Worm (Caenorhabditis elegans) whole organism, L4 larva: ENCODE results near the gene F59A1.13.

ENCODE experiments used
- F37D6.2 ChIP-seq: sonication (generic microtip); optimal IDR thresholded peaks from 2 replicates; lab custom pipeline; 2016; ENCODE audit warnings: mild to moderate bottlenecking, missing genetic modification characterization, missing compliant biosample characterization
- F44E2.7 ChIP-seq: fragments of 200-800 bp; sonication (Bioruptor generic); IDR thresholded peaks from 2 replicates; pipeline ENCODE4 v2.1.2; 2022; ENCODE audit warnings: missing genetic modification characterization, missing compliant biosample characterization
- F49E8.2 ChIP-seq: sonication (generic microtip); optimal IDR thresholded peaks from 2 replicates; lab custom pipeline; 2016; ENCODE audit warnings: missing compliant biosample characterization, mild to moderate bottlenecking, missing genetic modification characterization, borderline replicate concordance
- T20F7.1 ChIP-seq: fragments of 200-800 bp; sonication (Bioruptor generic); optimal IDR thresholded peaks from 2 replicates; lab custom pipeline; 2018; ENCODE audit warnings: mild to moderate bottlenecking, missing genetic modification characterization, missing compliant biosample characterization
- Y105C5A.15 ChIP-seq: fragments of 200-800 bp; sonication (Bioruptor generic); IDR thresholded peaks from 2 replicates; pipeline ENCODE4 v1.3.6; 2022; ENCODE audit warnings: missing genetic modification characterization, missing compliant biosample characterization
- Y48G9A.11 ChIP-seq: fragments of 200-800 bp; sonication (Bioruptor generic); IDR thresholded peaks from 2 replicates; pipeline ENCODE4 v1.3.6; 2022; ENCODE audit warnings: missing genetic modification reagents, missing genetic modification characterization, missing compliant biosample characterization
- ZK546.5 ChIP-seq, 2 experiments: sonication (generic microtip); optimal IDR thresholded peaks; 2 replicates each; lab custom pipeline; 2017; ENCODE audit warnings: missing biosample characterization in 2 of 2, missing genetic modification characterization in 2 of 2
- aha-1 ChIP-seq: fragments of 150-350 bp; peaks from one replicate; lab custom pipeline; 2014; ENCODE audit warnings: missing biosample characterization, missing genetic modification characterization
- arid-1 ChIP-seq: fragments of 200-800 bp; sonication (Bioruptor generic); conservative IDR thresholded peaks from 2 replicates; pipeline ENCODE4 v1.3.6; 2022; ENCODE audit warnings: missing genetic modification reagents, missing genetic modification characterization, missing compliant biosample characterization
- attf-4 ChIP-seq: sonication (generic microtip); optimal IDR thresholded peaks from 3 replicates; lab custom pipeline; 2017; ENCODE audit warnings: missing biosample characterization, missing genetic modification characterization
- ceh-20 ChIP-seq: fragments of 200-800 bp; sonication (Bioruptor generic); IDR thresholded peaks from 2 replicates; pipeline ENCODE4 v1.3.6; 2022; ENCODE audit warnings: missing genetic modification reagents, missing genetic modification characterization, missing compliant biosample characterization
- cey-2 ChIP-seq: sonication (generic microtip); optimal IDR thresholded peaks from 3 replicates; lab custom pipeline; 2017; ENCODE audit warnings: missing genetic modification characterization, mild to moderate bottlenecking, missing compliant biosample characterization, antibody characterized with exemption, borderline replicate concordance; ENCODE audit not compliant: insufficient read depth
- daf-8 ChIP-seq: fragments of 200-800 bp; sonication (Bioruptor generic); IDR thresholded peaks from 2 replicates; pipeline ENCODE4 v1.3.6; 2022; ENCODE audit warnings: missing genetic modification characterization, missing compliant biosample characterization
- dmd-9 ChIP-seq: fragments of 200-800 bp; sonication (Bioruptor generic); IDR thresholded peaks from 2 replicates; pipeline ENCODE4 v1.3.6; 2022; ENCODE audit warnings: missing genetic modification reagents, missing genetic modification characterization, missing compliant biosample characterization
- dpl-1 ChIP-seq: fragments of 150-350 bp; optimal IDR thresholded peaks from 2 replicates; lab custom pipeline; 2014; ENCODE audit warnings: missing biosample characterization, missing genetic modification reagents, missing genetic modification characterization
- dve-1 ChIP-seq: sonication (generic microtip); optimal IDR thresholded peaks from 2 replicates; lab custom pipeline; 2017; ENCODE audit warnings: antibody characterized with exemption, mild to moderate bottlenecking, missing genetic modification characterization, missing compliant biosample characterization; ENCODE audit not compliant: insufficient read depth
- egl-27 ChIP-seq: sonication (generic microtip); optimal IDR thresholded peaks from 3 replicates; lab custom pipeline; 2017; ENCODE audit warnings: missing biosample characterization, missing genetic modification reagents, missing genetic modification characterization
- egl-43 ChIP-seq: fragments of 200-800 bp; sonication (Bioruptor generic); IDR thresholded peaks from 2 replicates; pipeline ENCODE4 v1.3.6; 2022; ENCODE audit warnings: missing genetic modification reagents, missing genetic modification characterization, missing compliant biosample characterization
- gei-8 ChIP-seq: fragments of 200-800 bp; sonication (Bioruptor generic); optimal IDR thresholded peaks from 2 replicates; lab custom pipeline; 2018; ENCODE audit warnings: mild to moderate bottlenecking, missing genetic modification characterization, missing compliant biosample characterization
- lim-7 ChIP-seq: fragments of 200-800 bp; sonication (Bioruptor generic); IDR thresholded peaks from 2 replicates; pipeline ENCODE4 v1.3.6; 2022; ENCODE audit warnings: missing genetic modification characterization, missing compliant biosample characterization
- lin-1 ChIP-seq: fragments of 200-800 bp; sonication (Bioruptor generic); IDR thresholded peaks from 2 replicates; pipeline ENCODE4 v1.3.6; 2022; ENCODE audit warnings: missing genetic modification reagents, missing genetic modification characterization, missing compliant biosample characterization
- lin-13 ChIP-seq: fragments of 150-350 bp; optimal IDR thresholded peaks from 2 replicates; lab custom pipeline; 2014; ENCODE audit warnings: missing biosample characterization, missing genetic modification reagents, missing genetic modification characterization
- lin-38 ChIP-seq: fragments of 200-800 bp; sonication (Bioruptor generic); IDR thresholded peaks from 2 replicates; pipeline ENCODE4 v1.3.6; 2022; ENCODE audit warnings: missing genetic modification reagents, missing genetic modification characterization, missing compliant biosample characterization
- lin-39 ChIP-seq: fragments of 150-350 bp; optimal IDR thresholded peaks from 2 replicates; lab custom pipeline; 2014; ENCODE audit warnings: missing biosample characterization, missing genetic modification reagents, missing genetic modification characterization
- lir-3 ChIP-seq: sonication (generic microtip); optimal IDR thresholded peaks from 2 replicates; lab custom pipeline; 2016; ENCODE audit warnings: mild to moderate bottlenecking, missing genetic modification characterization, missing compliant biosample characterization
- madf-5 ChIP-seq, 2 experiments: fragments of 200-800 bp; sonication (Bioruptor generic); IDR thresholded peaks; 2 replicates each; pipeline ENCODE4 v1.3.6; 2022; ENCODE audit warnings: missing compliant biosample characterization in 2 of 2, missing genetic modification characterization in 2 of 2
- mdl-1 ChIP-seq, 2 experiments: fragments of 150-350 bp in 1 of 2; sonication (generic microtip) in 1 of 2; optimal IDR thresholded peaks; 2 replicates each; lab custom pipeline; 2014 to 2017; ENCODE audit warnings: missing biosample characterization in 2 of 2, missing genetic modification characterization in 2 of 2
- mep-1 ChIP-seq: fragments of 150-350 bp; sonication (generic microtip); optimal IDR thresholded peaks from 3 replicates; lab custom pipeline; 2014; ENCODE audit warnings: missing biosample characterization, missing genetic modification characterization
- mes-2 ChIP-seq: sonication (generic microtip); optimal IDR thresholded peaks from 2 replicates; lab custom pipeline; 2016; ENCODE audit warnings: missing genotype, mild to moderate bottlenecking, missing genetic modification characterization, missing compliant biosample characterization; ENCODE audit not compliant: poor library complexity, severe bottlenecking
- mxl-2 ChIP-seq: fragments of 200-800 bp; sonication (Bioruptor generic); conservative IDR thresholded peaks from 2 replicates; pipeline ENCODE4 v1.3.6; 2022; ENCODE audit warnings: missing genetic modification reagents, missing genetic modification characterization, missing compliant biosample characterization
- mxl-3 ChIP-seq: fragments of 200-800 bp; sonication (Bioruptor generic); optimal IDR thresholded peaks from 2 replicates; lab custom pipeline; 2018; ENCODE audit warnings: mild to moderate bottlenecking, missing genetic modification characterization, missing compliant biosample characterization
- nhr-11 ChIP-seq: fragments of 150-350 bp; optimal IDR thresholded peaks from 2 replicates; lab custom pipeline; 2014; ENCODE audit warnings: missing biosample characterization, missing genetic modification characterization
- nhr-111 ChIP-seq: fragments of 200-800 bp; sonication (Bioruptor generic); optimal IDR thresholded peaks from 2 replicates; lab custom pipeline; 2018; ENCODE audit warnings: mild to moderate bottlenecking, missing genetic modification characterization, missing compliant biosample characterization
- nhr-25 ChIP-seq: sonication (generic microtip); optimal IDR thresholded peaks from 2 replicates; lab custom pipeline; 2017; ENCODE audit warnings: missing genetic modification characterization, mild to moderate bottlenecking, missing compliant biosample characterization, antibody characterized with exemption, moderate library complexity, borderline replicate concordance; ENCODE audit not compliant: insufficient read depth
- nhr-41 ChIP-seq: fragments of 200-800 bp; sonication (Bioruptor generic); IDR thresholded peaks from 2 replicates; pipeline ENCODE4 v1.3.6; 2022; ENCODE audit warnings: missing genetic modification reagents, missing genetic modification characterization, missing compliant biosample characterization
- nhr-76 ChIP-seq: fragments of 150-350 bp; optimal IDR thresholded peaks from 2 replicates; lab custom pipeline; 2014; ENCODE audit warnings: missing biosample characterization, missing genetic modification characterization
- nhr-77 ChIP-seq: fragments of 150-350 bp; optimal IDR thresholded peaks from 2 replicates; lab custom pipeline; 2014; ENCODE audit warnings: missing biosample characterization, missing genetic modification characterization
- pha-4 ChIP-seq, 2 experiments: fragments of 150-350 bp in 1 of 2; fragments of 200-800 bp in 1 of 2; sonication (Bioruptor generic) in 1 of 2; IDR thresholded peaks in 1 of 2; optimal IDR thresholded peaks in 1 of 2; 2 replicates each; pipeline versions ENCODE4 v1.3.6 to Lab custom; 2014 to 2022; ENCODE audit warnings: missing genetic modification characterization in 2 of 2, missing genetic modification reagents in 2 of 2, missing biosample characterization in 1 of 2, missing compliant biosample characterization in 1 of 2
- pqm-1 ChIP-seq: sonication (generic microtip); optimal IDR thresholded peaks from 2 replicates; lab custom pipeline; 2017; ENCODE audit warnings: missing biosample characterization, missing genetic modification characterization
- rbr-2 ChIP-seq: sonication (generic microtip); optimal IDR thresholded peaks from 2 replicates; lab custom pipeline; 2016; ENCODE audit warnings: missing genotype, missing genetic modification characterization, missing compliant biosample characterization
- sdz-12 ChIP-seq: fragments of 200-800 bp; sonication (Bioruptor generic); optimal IDR thresholded peaks from 2 replicates; lab custom pipeline; 2018; ENCODE audit warnings: mild to moderate bottlenecking, missing genetic modification characterization, missing compliant biosample characterization
- snpc-1.2 ChIP-seq: fragments of 200-800 bp; sonication (Bioruptor generic); IDR thresholded peaks from 2 replicates; pipeline ENCODE4 v1.3.6; 2022; ENCODE audit warnings: missing genetic modification reagents, missing genetic modification characterization, missing compliant biosample characterization
- snpc-4 ChIP-seq: fragments of 150-350 bp; optimal IDR thresholded peaks from 2 replicates; lab custom pipeline; 2014; ENCODE audit warnings: missing biosample characterization, missing genetic modification characterization
- spr-1 ChIP-seq: sonication (generic microtip); optimal IDR thresholded peaks from 2 replicates; lab custom pipeline; 2016; ENCODE audit warnings: mild to moderate bottlenecking, missing genetic modification characterization, missing compliant biosample characterization
- tag-97 ChIP-seq: fragments of 200-800 bp; sonication (Bioruptor generic); IDR thresholded peaks from 2 replicates; pipeline ENCODE4 v1.3.6; 2022; ENCODE audit warnings: missing genetic modification characterization, missing compliant biosample characterization
- tra-1 ChIP-seq: fragments of 200-800 bp; sonication (Bioruptor generic); IDR thresholded peaks from 2 replicates; pipeline ENCODE4 v1.3.6; 2022; ENCODE audit warnings: missing genetic modification reagents, missing genetic modification characterization, missing compliant biosample characterization
- unc-130 ChIP-seq: sonication (generic microtip); optimal IDR thresholded peaks from 2 replicates; lab custom pipeline; 2016; ENCODE audit warnings: missing genetic modification reagents, missing genetic modification characterization, missing compliant biosample characterization
- zag-1 ChIP-seq: fragments of 150-350 bp; optimal IDR thresholded peaks from 2 replicates; lab custom pipeline; 2014; ENCODE audit warnings: missing biosample characterization, missing genetic modification characterization
- zfp-2 ChIP-seq: sonication (generic microtip); optimal IDR thresholded peaks from 2 replicates; lab custom pipeline; 2016; ENCODE audit warnings: mild to moderate bottlenecking, missing genetic modification characterization, missing compliant biosample characterization
- zip-2 ChIP-seq: fragments of 150-350 bp; optimal IDR thresholded peaks from 2 replicates; lab custom pipeline; 2014; ENCODE audit warnings: missing biosample characterization, missing genetic modification characterization
- ztf-7 ChIP-seq: fragments of 150-350 bp; optimal IDR thresholded peaks from 2 replicates; lab custom pipeline; 2014; ENCODE audit warnings: missing biosample characterization, missing genetic modification characterization

Gene F59A1.13

ce11 chrV:17721709-17722108, 30.9 kb upstream of the F59A1.13 start (continued):
- TF ChIP-seq cey-2 (tag; lab: Kevin White, UChicago) (no peak), lin-13 (GFP tag; lab: Kevin White, UChicago) (no peak), nhr-41 (GFP tag; lab: Robert Waterston, UW) (no peak), tra-1 (peak; percentile 79), daf-8 (no peak), nhr-11 (tag; lab: Kevin White, UChicago) (no peak), sdz-12 (GFP tag; lab: Kevin White, UChicago) (no peak), dpl-1 (GFP tag; lab: Kevin White, UChicago) (no peak), zag-1 (no peak), nhr-76 (tag; lab: Kevin White, UChicago) (no peak), lir-3 (tag; lab: Kevin White, UChicago) (no peak), pha-4 (GFP tag; IDR thresholded peaks at IDR 0.05; lab: Robert Waterston, UW) (0 out of 2 replicates have a peak, but pooled peaks have one; percentile 52), pha-4 (tag; optimal IDR thresholded peaks at IDR 0.05; lab: Kevin White, UChicago) (no peak), tag-97 (GFP tag; lab: Robert Waterston, UW) (no peak), nhr-111 (no peak), ZK546.5 (tag; optimal IDR thresholded peaks at IDR 0.05; lab: Kevin White, UChicago) (no peak), arid-1 (no peak), zip-2 (tag; lab: Kevin White, UChicago) (no peak), lin-38 (no peak), zfp-2 (tag; lab: Kevin White, UChicago) (no peak), F37D6.2 (tag; lab: Kevin White, UChicago) (no peak), F49E8.2 (tag; lab: Kevin White, UChicago) (no peak), mep-1 (peak; percentile 40), ceh-20 (GFP tag; lab: Robert Waterston, UW) (peak; percentile 37; the same call in 1 of the 2 replicates), lin-39 (tag; lab: Kevin White, UChicago) (no peak), aha-1 (tag; lab: Kevin White, UChicago) (peak; percentile 85), ztf-7 (no peak), gei-8 (GFP tag; lab: Kevin White, UChicago) (no peak), T20F7.1 (no peak), F44E2.7 (GFP tag; lab: Robert Waterston, UW) (no peak), madf-5 (GFP tag; IDR thresholded peaks at IDR 0.05; lab: Robert Waterston, UW) (no peak), egl-43 (GFP tag; lab: Robert Waterston, UW) (no peak), nhr-25 (tag; lab: Kevin White, UChicago) (no peak), snpc-4 (no peak), snpc-1.2 (no peak), nhr-77 (tag; lab: Kevin White, UChicago) (peak; percentile 78), pqm-1 (peak; percentile 98), mdl-1 (tag; optimal IDR thresholded peaks at IDR 0.05; lab: Kevin White, UChicago) (peak in 1 of 2 experiments; percentile 41), lin-1 (GFP tag; lab: Robert Waterston, UW) (peak; percentile 85; the same call in 1 of the 2 replicates), spr-1 (tag; lab: Kevin White, UChicago) (no peak), mes-2 (tag; lab: Kevin White, UChicago) (no peak), dve-1 (tag; lab: Kevin White, UChicago) (peak; percentile 87), dmd-9 (GFP tag; lab: Robert Waterston, UW) (no peak), unc-130 (GFP tag; lab: Kevin White, UChicago) (no peak), rbr-2 (tag; lab: Kevin White, UChicago) (no peak), Y105C5A.15 (GFP tag; lab: Robert Waterston, UW) (no peak), Y48G9A.11 (GFP tag; lab: Robert Waterston, UW) (no peak), lim-7 (GFP tag; lab: Robert Waterston, UW) (no peak), egl-27 (tag; lab: Kevin White, UChicago) (no peak), attf-4 (tag; lab: Kevin White, UChicago) (no peak), mxl-2 (GFP tag; lab: Robert Waterston, UW) (no peak), mxl-3 (peak; percentile 2)
